Fruit fly (Drosophila melanogaster): ENCODE results near the gene Or24a.
A peak's percentile ranks its signal among the peaks of the same experiment; 100 is the strongest.

The Or24a gene

dm6 chr2L:4195672-4196281, 29.8 kb upstream of the Or24a start:
- TF ChIP-seq CG10543 (GFP tag; optimal IDR thresholded peaks at IDR 0.05) (no peak), HLH4C (GFP tag; IDR thresholded peaks at IDR 0.05; ENCODE audit: partially characterized antibody) (no peak), H15 (GFP tag; IDR thresholded peaks at IDR 0.05) (no peak), stc (GFP tag; IDR thresholded peaks at IDR 0.05) (no peak), CG18599 (GFP tag; optimal IDR thresholded peaks at IDR 0.05) (peak; percentile 12), ro (GFP tag; IDR thresholded peaks at IDR 0.05) (no peak), Rfx (GFP tag; IDR thresholded peaks at IDR 0.05) (0 out of 2 replicates have a peak, but pooled peaks have one; percentile 4), CG10209 (GFP tag; optimal IDR thresholded peaks at IDR 0.05) (peak; percentile 6), CG34376 (GFP tag; optimal IDR thresholded peaks at IDR 0.05) (no peak), CkIIα-i1 (GFP tag; IDR thresholded peaks at IDR 0.05) (no peak), Elba2 (GFP tag; optimal IDR thresholded peaks at IDR 0.05) (no peak), Sox100B (GFP tag; optimal IDR thresholded peaks at IDR 0.05) (no peak), CG14441 (GFP tag; IDR thresholded peaks at IDR 0.05) (peak; percentile 39; the same call in 1 of the 2 replicates), CG14014 (GFP tag; IDR thresholded peaks at IDR 0.05) (no peak), esg (GFP tag; conservative IDR thresholded peaks at IDR 0.05) (no peak), CG15269 (tag; optimal IDR thresholded peaks at IDR 0.05) (peak; percentile 18), gro (GFP tag; optimal IDR thresholded peaks at IDR 0.05) (no peak), dysf (GFP tag; IDR thresholded peaks at IDR 0.05) (peak; percentile 29; the same call in 1 of the 3 replicates), maf-S (GFP tag; optimal IDR thresholded peaks at IDR 0.05) (no peak), slbo (GFP tag; IDR thresholded peaks at IDR 0.05) (peak; percentile 47; the same call in 1 of the 2 replicates), CG17802 (tag; optimal IDR thresholded peaks at IDR 0.05) (no peak), CG13894 (tag; optimal IDR thresholded peaks at IDR 0.05) (no peak), CG18619 (GFP tag; optimal IDR thresholded peaks at IDR 0.05) (no peak), CG3726 (GFP tag; IDR thresholded peaks at IDR 0.05) (no peak), pzg (GFP tag; optimal IDR thresholded peaks at IDR 0.05) (no peak), ssp (GFP tag; IDR thresholded peaks at IDR 0.05) (no peak), dpn (GFP tag; optimal IDR thresholded peaks at IDR 0.05) (no peak), HLHmδ (GFP tag; optimal IDR thresholded peaks at IDR 0.05) (no peak), CG18476 (GFP tag; optimal IDR thresholded peaks at IDR 0.05) (no peak), Ada2b (GFP tag; IDR thresholded peaks at IDR 0.05) (0 out of 2 replicates have a peak, but pooled peaks have one; percentile 22), Tbp (GFP tag; optimal IDR thresholded peaks at IDR 0.05) (no peak), E2f1 (GFP tag; IDR thresholded peaks at IDR 0.05) (no peak), row (GFP tag; IDR thresholded peaks at IDR 0.05) (peak; percentile 67), ems (GFP tag; optimal IDR thresholded peaks at IDR 0.05) (no peak), CG9727 (GFP tag; optimal IDR thresholded peaks at IDR 0.05) (no peak), gsb (GFP tag; IDR thresholded peaks at IDR 0.05) (no peak), nerfin-2 (GFP tag; IDR thresholded peaks at IDR 0.05; ENCODE audit: partially characterized antibody) (no peak), Ptx1 (GFP tag; IDR thresholded peaks at IDR 0.05) (0 out of 2 replicates have a peak, but pooled peaks have one; percentile 15), pho (GFP tag; optimal IDR thresholded peaks at IDR 0.05) (no peak), Hsf (GFP tag; optimal IDR thresholded peaks at IDR 0.05) (no peak), CG32532 (GFP tag; IDR thresholded peaks at IDR 0.05) (no peak), jigr1 (GFP tag; IDR thresholded peaks at IDR 0.05) (no peak), GATAe (GFP tag; conservative IDR thresholded peaks at IDR 0.05) (peak; percentile 47; the same call in 1 of the 2 replicates), CG2889 (GFP tag; IDR thresholded peaks at IDR 0.05) (0 out of 3 replicates have a peak, but pooled peaks have one; percentile 37), CG3838 (GFP tag; optimal IDR thresholded peaks at IDR 0.05) (no peak), B-H1 (GFP tag; IDR thresholded peaks at IDR 0.05) (no peak), CG12391 (tag; optimal IDR thresholded peaks at IDR 0.05) (no peak), CG12299 (tag; optimal IDR thresholded peaks at IDR 0.05) (no peak), odd (GFP tag; optimal IDR thresholded peaks at IDR 0.05) (no peak), sug (tag; optimal IDR thresholded peaks at IDR 0.05) (no peak), mirr (GFP tag; optimal IDR thresholded peaks at IDR 0.05) (peak; percentile 17)
